Worm (Caenorhabditis elegans): ENCODE data around the gene ccdc-55.

ccdc-55 gene

DNA sequence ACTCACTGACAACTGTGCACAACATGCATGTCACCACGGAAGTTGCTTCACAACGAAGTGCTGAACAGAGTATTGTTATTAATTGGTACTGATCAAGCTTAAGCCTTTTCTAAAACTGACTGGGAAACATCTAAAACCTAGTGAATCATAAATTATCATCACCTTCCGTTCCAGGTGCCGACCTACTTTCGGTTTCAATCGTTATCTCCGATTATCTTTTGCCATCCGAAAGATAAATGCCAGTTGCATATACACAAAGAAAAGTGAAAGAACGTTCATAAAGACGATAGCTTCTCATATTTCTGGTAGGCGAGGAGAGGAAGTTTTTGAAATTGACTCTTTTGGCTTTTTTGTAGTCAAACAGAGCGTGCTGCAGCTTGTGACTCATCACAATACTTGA is 21.0 kb upstream of the ccdc-55 start:
- TF ChIP-seq B0310.2 (tag; optimal IDR thresholded peaks at IDR 0.05) (no peak), sea-1 (GFP tag; conservative IDR thresholded peaks at IDR 0.05) (no peak), tbx-11 (GFP tag; IDR thresholded peaks at IDR 0.05) (no peak), ceh-36 (tag; optimal IDR thresholded peaks at IDR 0.05) (no peak), scrt-1 (GFP tag; IDR thresholded peaks at IDR 0.05) (no peak), flt-1 (GFP tag; IDR thresholded peaks at IDR 0.05) (no peak), hnd-1 (tag; optimal IDR thresholded peaks at IDR 0.05) (no peak), ceh-13 (GFP tag; optimal IDR thresholded peaks at IDR 0.05) (no peak)

DNA sequence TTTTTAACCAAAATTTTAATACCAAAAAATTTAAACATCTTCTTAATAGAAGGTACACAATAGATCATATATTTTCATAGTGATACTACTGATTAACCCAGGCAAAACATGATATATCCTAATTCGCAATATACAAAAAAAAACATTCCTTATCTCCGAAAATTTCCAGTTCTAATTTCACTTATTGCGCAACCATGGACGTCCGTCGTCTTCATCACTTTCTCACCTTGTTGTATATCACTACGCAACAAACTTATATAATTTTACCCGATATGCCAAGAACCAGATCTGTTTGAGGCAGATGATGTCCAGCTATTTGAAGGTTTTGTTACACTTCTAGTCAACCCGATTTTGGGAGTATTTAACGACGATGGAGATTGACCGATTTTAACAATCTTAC is 19.3 kb upstream of the ccdc-55 start, which contains the start of gene R74.2:
Gene R74.2 (plus strand): TSS at position 316 of the 400 bp plus-strand sequence.
- no peak for TF ChIP-seq hmg-4 (GFP tag; optimal IDR thresholded peaks at IDR 0.05)
- TF ChIP-seq pes-1 (GFP tag; IDR thresholded peaks at IDR 0.05) = no peak
- no peak for TF ChIP-seq F13C5.2 (tag; optimal IDR thresholded peaks at IDR 0.05)
- TF ChIP-seq B0310.2 (tag; optimal IDR thresholded peaks at IDR 0.05) = no peak
- TF ChIP-seq ama-1 (optimal IDR thresholded peaks at IDR 0.05) = no peak
- no peak for TF ChIP-seq hmbx-1 (tag; optimal IDR thresholded peaks at IDR 0.05)
- no peak for TF ChIP-seq aly-1 (tag; optimal IDR thresholded peaks at IDR 0.05)
- TF ChIP-seq scrt-1 (GFP tag; IDR thresholded peaks at IDR 0.05) = no peak
- TF ChIP-seq tbx-11 (GFP tag; IDR thresholded peaks at IDR 0.05) = no peak
- TF ChIP-seq ets-7 (tag; optimal IDR thresholded peaks at IDR 0.05) = no peak
- TF ChIP-seq tra-4 (tag; optimal IDR thresholded peaks at IDR 0.05) = no peak
- TF ChIP-seq hnd-1 (tag; optimal IDR thresholded peaks at IDR 0.05) = no peak
- TF ChIP-seq ceh-13 (GFP tag; optimal IDR thresholded peaks at IDR 0.05) = no peak
- TF ChIP-seq flt-1 (GFP tag; IDR thresholded peaks at IDR 0.05) = no peak
- no peak for TF ChIP-seq ceh-36 (tag; optimal IDR thresholded peaks at IDR 0.05)
- TF ChIP-seq tbx-37 (GFP tag; conservative IDR thresholded peaks at IDR 0.05) = no peak
- TF ChIP-seq sea-1 (GFP tag; conservative IDR thresholded peaks at IDR 0.05) = no peak

DNA sequence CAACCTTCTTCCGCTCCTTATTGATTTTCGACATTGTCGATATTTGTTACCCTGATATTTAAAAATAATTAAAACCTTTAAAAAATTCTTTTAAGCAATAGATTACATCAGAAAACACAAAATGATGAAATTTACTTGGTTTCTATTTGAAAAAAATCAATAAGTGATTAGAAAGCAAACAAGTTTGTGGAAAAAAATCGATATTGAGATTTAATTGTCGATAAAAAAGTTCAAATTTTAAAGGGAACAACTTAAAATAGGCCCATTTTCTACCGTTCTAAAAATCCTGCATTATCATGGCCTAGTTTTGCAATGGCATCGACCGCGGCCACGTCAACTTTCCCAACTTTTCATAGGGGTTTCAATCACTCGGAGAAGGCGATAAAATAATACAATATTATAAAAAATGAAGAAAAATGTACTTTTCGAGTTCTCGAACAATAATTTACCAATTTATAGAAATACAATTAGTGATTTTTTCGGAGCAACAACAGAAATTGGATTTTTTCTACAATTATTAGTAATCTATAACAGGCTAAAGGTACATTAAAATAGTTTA is 18.3 kb upstream of the ccdc-55 start, which contains the start of gene lars-1:
Gene lars-1 (minus strand): TSS at position 51 of the 559 bp plus-strand sequence.
- TF ChIP-seq ama-1 (optimal IDR thresholded peaks at IDR 0.05) (no peak), tbx-37 (GFP tag; conservative IDR thresholded peaks at IDR 0.05) (no peak), tbx-11 (GFP tag; IDR thresholded peaks at IDR 0.05) (no peak), pes-1 (GFP tag; IDR thresholded peaks at IDR 0.05) (no peak)

DNA sequence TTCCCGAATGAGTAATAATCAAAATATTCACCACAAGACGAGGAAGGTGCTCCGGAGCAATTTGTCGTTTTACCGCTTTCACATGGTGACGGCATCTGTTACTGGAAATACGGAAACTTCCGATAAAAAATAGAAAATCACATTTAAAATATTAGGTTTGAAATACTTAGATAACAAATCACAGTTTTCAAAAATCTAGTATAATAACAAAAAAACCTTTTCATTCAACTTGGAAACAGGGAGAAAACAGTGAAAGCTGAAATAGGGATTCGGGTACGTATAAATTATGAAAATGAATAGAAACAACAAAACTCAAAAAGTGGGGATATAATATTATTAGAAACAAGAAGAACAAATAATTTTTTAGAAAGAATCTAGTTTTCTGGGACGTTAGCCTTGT is 12.8 kb upstream of the ccdc-55 start, which contains the start of gene C16C10.1:
Gene C16C10.1 (minus strand): TSS at position 101 of the 400 bp plus-strand sequence.
- TF ChIP-seq tra-4 (tag; optimal IDR thresholded peaks at IDR 0.05) (no peak), aly-1 (tag; optimal IDR thresholded peaks at IDR 0.05) (no peak), hmbx-1 (tag; optimal IDR thresholded peaks at IDR 0.05) (no peak), flt-1 (GFP tag; IDR thresholded peaks at IDR 0.05) (no peak), ama-1 (optimal IDR thresholded peaks at IDR 0.05) (no peak), F13C5.2 (tag; optimal IDR thresholded peaks at IDR 0.05) (no peak)

DNA sequence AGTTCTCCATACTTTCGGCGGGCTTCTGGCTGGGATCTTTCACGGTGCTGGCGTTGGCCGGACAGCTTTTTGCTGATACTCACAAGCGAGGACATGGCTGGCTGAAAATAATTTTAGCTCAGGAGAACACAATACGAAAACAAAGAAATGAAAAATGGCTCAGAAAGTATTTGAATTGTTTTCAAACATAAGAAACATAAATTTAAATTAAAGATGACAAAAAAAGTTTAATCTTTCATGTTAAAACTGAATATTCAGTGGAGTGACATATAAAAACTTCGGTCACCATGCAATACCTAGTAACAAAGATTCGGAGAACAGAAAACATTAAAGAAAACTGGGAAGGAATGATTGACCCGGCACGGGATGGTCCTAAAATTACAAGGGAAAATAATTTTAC is 10.0 kb upstream of the ccdc-55 start, which contains the start of gene C16C10.2:
Gene C16C10.2 (minus strand): TSS at position 101 of the 400 bp plus-strand sequence.
- TF ChIP-seq sea-1 (GFP tag; conservative IDR thresholded peaks at IDR 0.05) = no peak

DNA sequence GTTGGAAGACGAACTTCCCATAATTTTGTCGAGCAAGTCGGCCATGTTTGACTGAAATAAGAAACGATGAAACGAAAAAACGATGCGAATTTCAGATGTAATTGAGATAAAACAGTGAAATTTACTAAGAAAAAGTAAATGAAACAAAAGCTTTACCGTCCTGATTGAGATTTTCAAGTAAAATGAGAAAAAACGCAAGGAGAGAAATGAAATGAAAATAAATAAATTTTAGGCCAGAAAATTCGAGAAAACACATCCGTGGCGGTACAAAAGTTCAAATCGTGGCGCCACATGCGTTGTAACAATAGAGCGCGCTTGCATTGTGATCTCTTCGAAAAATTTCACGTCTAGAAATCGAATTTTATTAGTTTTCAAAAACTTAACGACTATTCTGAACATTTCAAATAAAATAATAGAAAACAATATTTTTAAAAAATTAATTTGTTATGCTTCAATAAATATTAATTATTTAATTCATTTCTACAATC is 7.6 kb upstream of the ccdc-55 start, which contains the start of the genes hrde-1 and C16C10.13:
Gene hrde-1 (minus strand): TSS at position 51 of the 488 bp plus-strand sequence.
Gene C16C10.13 (plus strand): TSS at position 332 of the 488 bp plus-strand sequence.
- TF ChIP-seq aly-1 (tag; optimal IDR thresholded peaks at IDR 0.05) = no peak
- no peak for TF ChIP-seq ama-1 (optimal IDR thresholded peaks at IDR 0.05)
- no peak for TF ChIP-seq F13C5.2 (tag; optimal IDR thresholded peaks at IDR 0.05)

DNA sequence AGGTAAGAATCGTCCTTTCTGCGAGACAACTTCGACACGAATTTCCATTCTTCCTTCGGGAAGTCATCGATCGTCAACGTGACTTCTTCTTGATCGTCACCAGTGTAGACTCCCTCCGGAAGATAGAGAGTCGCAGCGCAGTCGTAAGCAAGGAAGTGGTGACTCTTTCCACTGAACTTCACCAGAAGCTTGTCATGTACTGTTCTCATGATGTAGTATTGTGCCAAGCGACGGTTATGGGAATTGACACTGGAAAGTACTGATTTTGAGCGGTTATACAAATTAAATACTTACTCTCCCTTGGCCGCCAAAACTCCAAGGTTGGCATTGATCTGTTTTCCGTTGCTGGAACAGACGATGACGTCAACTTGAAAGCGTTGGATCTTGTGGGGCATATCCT is 6.9 kb upstream of the ccdc-55 start:
- TF ChIP-seq tbx-37 (GFP tag; conservative IDR thresholded peaks at IDR 0.05) (no peak), B0310.2 (tag; optimal IDR thresholded peaks at IDR 0.05) (no peak), pes-1 (GFP tag; IDR thresholded peaks at IDR 0.05) (no peak), scrt-1 (GFP tag; IDR thresholded peaks at IDR 0.05) (no peak), hnd-1 (tag; optimal IDR thresholded peaks at IDR 0.05) (no peak), hmg-4 (GFP tag; optimal IDR thresholded peaks at IDR 0.05) (no peak), F13C5.2 (tag; optimal IDR thresholded peaks at IDR 0.05) (no peak), ceh-36 (tag; optimal IDR thresholded peaks at IDR 0.05) (no peak), flt-1 (GFP tag; IDR thresholded peaks at IDR 0.05) (no peak), tbx-11 (GFP tag; IDR thresholded peaks at IDR 0.05) (no peak), ceh-13 (GFP tag; optimal IDR thresholded peaks at IDR 0.05) (no peak), ama-1 (optimal IDR thresholded peaks at IDR 0.05) (no peak), tra-4 (tag; optimal IDR thresholded peaks at IDR 0.05) (no peak), aly-1 (tag; optimal IDR thresholded peaks at IDR 0.05) (no peak), ets-7 (tag; optimal IDR thresholded peaks at IDR 0.05) (no peak), hmbx-1 (tag; optimal IDR thresholded peaks at IDR 0.05) (no peak), sea-1 (GFP tag; conservative IDR thresholded peaks at IDR 0.05) (no peak)

DNA sequence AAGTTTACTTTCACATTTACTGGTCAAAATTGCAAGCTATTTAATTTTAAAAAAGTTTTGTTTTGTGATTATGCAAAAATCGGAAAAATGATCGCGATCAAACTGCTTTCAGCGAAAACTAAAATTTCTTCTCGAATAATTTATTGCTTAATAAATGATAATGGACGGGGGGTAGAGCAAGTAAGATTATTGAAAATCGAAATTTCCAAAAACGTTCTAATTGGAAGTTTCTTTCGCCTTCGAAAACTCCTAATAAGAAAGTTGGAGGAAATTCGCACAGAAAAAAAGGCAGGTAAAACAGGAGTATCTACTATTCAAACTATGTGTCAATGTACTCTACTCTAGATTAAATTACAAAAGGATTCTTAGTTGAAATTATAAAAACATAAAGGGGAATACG is 3.6 kb upstream of the ccdc-55 start:
- no peak for TF ChIP-seq scrt-1 (GFP tag; IDR thresholded peaks at IDR 0.05)
- no peak for TF ChIP-seq B0310.2 (tag; optimal IDR thresholded peaks at IDR 0.05)
- no peak for TF ChIP-seq hmg-4 (GFP tag; optimal IDR thresholded peaks at IDR 0.05)
- TF ChIP-seq flt-1 (GFP tag; IDR thresholded peaks at IDR 0.05) = no peak
- no peak for TF ChIP-seq tbx-37 (GFP tag; conservative IDR thresholded peaks at IDR 0.05)
- no peak for TF ChIP-seq F13C5.2 (tag; optimal IDR thresholded peaks at IDR 0.05)
- TF ChIP-seq ceh-13 (GFP tag; optimal IDR thresholded peaks at IDR 0.05) = no peak
- TF ChIP-seq pes-1 (GFP tag; IDR thresholded peaks at IDR 0.05) = no peak
- no peak for TF ChIP-seq tbx-11 (GFP tag; IDR thresholded peaks at IDR 0.05)
- TF ChIP-seq ets-7 (tag; optimal IDR thresholded peaks at IDR 0.05) = no peak
- TF ChIP-seq aly-1 (tag; optimal IDR thresholded peaks at IDR 0.05) = no peak
- no peak for TF ChIP-seq hmbx-1 (tag; optimal IDR thresholded peaks at IDR 0.05)
- no peak for TF ChIP-seq sea-1 (GFP tag; conservative IDR thresholded peaks at IDR 0.05)
- no peak for TF ChIP-seq hnd-1 (tag; optimal IDR thresholded peaks at IDR 0.05)
- TF ChIP-seq tra-4 (tag; optimal IDR thresholded peaks at IDR 0.05) = no peak
- TF ChIP-seq ceh-36 (tag; optimal IDR thresholded peaks at IDR 0.05) = no peak
- no peak for TF ChIP-seq ama-1 (optimal IDR thresholded peaks at IDR 0.05)
